Fruit fly (Drosophila melanogaster): ENCODE data around the gene CG16989.

Gene CG16989

DNA sequence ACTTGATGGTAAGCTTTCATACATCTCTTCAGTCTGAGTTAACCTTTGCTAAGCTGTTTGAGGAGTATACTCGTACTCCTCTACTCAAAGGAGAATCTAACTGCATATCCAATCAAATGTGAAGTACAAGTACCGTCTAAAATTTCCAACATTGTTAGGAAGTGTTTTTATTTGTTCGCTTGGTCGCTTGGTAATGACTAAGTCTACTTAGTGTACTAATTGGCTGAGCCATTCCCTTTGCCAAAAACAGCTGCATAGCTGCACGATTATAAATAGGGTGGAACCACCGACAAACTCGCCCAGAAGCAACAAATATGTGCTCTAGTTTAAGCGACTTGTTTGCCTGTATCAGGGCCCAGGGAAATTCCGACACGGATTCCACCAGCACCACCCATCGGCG is 51.6 kb downstream of the CG16989 start, which contains the start of gene CG14635:
Gene CG14635 (plus strand): TSS at position 301 of the 400 bp plus-strand sequence.
- TF ChIP-seq Nf-YC (tag; optimal IDR thresholded peaks at IDR 0.05) (no peak), CG12942 (GFP tag; optimal IDR thresholded peaks at IDR 0.05) (no peak), Ets97D (GFP tag; optimal IDR thresholded peaks at IDR 0.05) (no peak), CG18619 (GFP tag; optimal IDR thresholded peaks at IDR 0.05) (no peak), CG11456 (GFP tag; IDR thresholded peaks at IDR 0.05) (no peak), YL-1 (GFP tag; optimal IDR thresholded peaks at IDR 0.05) (no peak), E2f2 (GFP tag; IDR thresholded peaks at IDR 0.05) (no peak), CG3281 (GFP tag; optimal IDR thresholded peaks at IDR 0.05) (no peak), CG34376 (GFP tag; optimal IDR thresholded peaks at IDR 0.05) (no peak), CoRest (tag; optimal IDR thresholded peaks at IDR 0.05) (no peak), CG6791 (GFP tag; IDR thresholded peaks at IDR 0.05; ENCODE audit: partially characterized antibody) (no peak), CG16863 (GFP tag; optimal IDR thresholded peaks at IDR 0.05) (no peak), Rfx (GFP tag; IDR thresholded peaks at IDR 0.05) (no peak)
